Fruit fly (Drosophila melanogaster): ENCODE results near the gene CG3708.

DNA sequence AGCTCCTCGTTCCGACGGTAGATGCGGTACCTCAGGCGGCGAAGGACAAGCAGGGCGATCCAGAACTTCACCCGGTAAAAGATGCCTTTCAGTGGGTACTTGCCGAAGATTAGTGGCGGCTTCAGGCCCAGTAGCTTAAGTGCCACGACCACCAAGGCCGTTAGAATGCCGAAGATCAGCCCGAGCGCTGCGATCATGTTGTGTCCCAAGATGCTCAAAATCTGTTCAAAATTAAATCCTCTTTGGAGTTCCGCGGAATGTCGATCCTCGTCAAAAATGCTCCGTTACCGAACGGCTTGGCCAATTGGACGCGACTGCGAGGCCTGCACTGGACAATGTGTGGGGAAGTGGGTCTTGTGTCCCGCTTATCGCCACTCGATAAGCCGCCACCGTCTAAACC is 2.3 kb upstream of the CG3708 start, which contains the start of the genes CG32815 and CG3706:
- no peak for TF ChIP-seq CrebA (GFP tag; optimal IDR thresholded peaks at IDR 0.05; ENCODE audit: borderline replicate concordance)
- TF ChIP-seq fru (GFP tag; optimal IDR thresholded peaks at IDR 0.05), result no peak
- TF ChIP-seq Dfd (GFP tag; optimal IDR thresholded peaks at IDR 0.05), result no peak
- no peak for TF ChIP-seq psq (GFP tag; optimal IDR thresholded peaks at IDR 0.05)
- no peak for TF ChIP-seq h (GFP tag; optimal IDR thresholded peaks at IDR 0.05)
- TF ChIP-seq pan (optimal IDR thresholded peaks at IDR 0.05), result no peak
- no peak for TF ChIP-seq Vsx2 (GFP tag; optimal IDR thresholded peaks at IDR 0.05; ENCODE audit: partially characterized antibody)
- no peak for TF ChIP-seq br (GFP tag; optimal IDR thresholded peaks at IDR 0.05)
- no peak for TF ChIP-seq Hr83 (GFP tag; optimal IDR thresholded peaks at IDR 0.05; ENCODE audit: poor library complexity, severe bottlenecking)
- no peak for TF ChIP-seq usp (GFP tag; optimal IDR thresholded peaks at IDR 0.05)
- TF ChIP-seq N (GFP tag; optimal IDR thresholded peaks at IDR 0.05), result no peak
- no peak for TF ChIP-seq Myc (optimal IDR thresholded peaks at IDR 0.05)
- no peak for TF ChIP-seq sage (GFP tag; optimal IDR thresholded peaks at IDR 0.05)
- no peak for TF ChIP-seq Jra (GFP tag; optimal IDR thresholded peaks at IDR 0.05)
